Fruit fly (Drosophila melanogaster) whole organism, embryonic: ENCODE measurements around the gene CaBP1.
A peak's percentile ranks its signal among the peaks of the same experiment; 100 is the strongest.

Source experiments
- BEAF-32 ChIP-seq: fragments of 200-800 bp; sonication (Bioruptor generic); optimal IDR thresholded peaks from 3 replicates; lab custom pipeline; 2017; ENCODE audit warnings: missing biosample characterization, missing genetic modification characterization, mild to moderate bottlenecking, moderate library complexity, missing genetic modification reagents
- CG10979 ChIP-seq: fragments of 200-800 bp; sonication (Bioruptor generic); optimal IDR thresholded peaks from 2 replicates; lab custom pipeline; 2018; ENCODE audit warnings: missing biosample characterization, mild to moderate bottlenecking, missing genetic modification characterization, moderate library complexity
- CG15479 ChIP-seq: fragments of 200-800 bp; sonication (Bioruptor generic); optimal IDR thresholded peaks from 3 replicates; lab custom pipeline; 2019; ENCODE audit warnings: missing biosample characterization, mild to moderate bottlenecking, missing genetic modification characterization, moderate library complexity
- CG1603 ChIP-seq: fragments of 200-800 bp; sonication (Bioruptor generic); optimal IDR thresholded peaks from 2 replicates; lab custom pipeline; 2019; ENCODE audit warnings: missing biosample characterization, mild to moderate bottlenecking, missing genetic modification characterization, moderate library complexity
- CG17359 ChIP-seq: fragments of 200-800 bp; sonication (Bioruptor generic); optimal IDR thresholded peaks from 3 replicates; lab custom pipeline; 2018; ENCODE audit warnings: missing biosample characterization, mild to moderate bottlenecking, missing genetic modification characterization, moderate library complexity
- CG17385 ChIP-seq: fragments of 200-800 bp; sonication (Bioruptor generic); optimal IDR thresholded peaks from 3 replicates; lab custom pipeline; 2018; ENCODE audit warnings: missing biosample characterization, mild to moderate bottlenecking, missing genetic modification characterization
- CG18262 ChIP-seq: fragments of 200-800 bp; optimal IDR thresholded peaks from 3 replicates; lab custom pipeline; 2019; ENCODE audit warnings: missing biosample characterization, mild to moderate bottlenecking, missing genetic modification characterization, moderate library complexity
- CG2678 ChIP-seq: fragments of 200-800 bp; sonication (Bioruptor generic); optimal IDR thresholded peaks from 3 replicates; lab custom pipeline; 2019; ENCODE audit warnings: missing biosample characterization, mild to moderate bottlenecking, missing genetic modification characterization, moderate library complexity
- CG32532 ChIP-seq: fragments of 200-800 bp; sonication (Bioruptor generic); IDR thresholded peaks from 2 replicates; pipeline ENCODE4 v1.3.6; 2022; ENCODE audit warnings: missing biosample characterization, missing genetic modification characterization
- CG32767 ChIP-seq: fragments of 200-800 bp; sonication (Bioruptor generic); IDR thresholded peaks from 2 replicates; pipeline ENCODE4 v1.3.6; 2022; ENCODE audit warnings: missing biosample characterization, missing genetic modification characterization
- CG4424 ChIP-seq: fragments of 200-800 bp; sonication (Bioruptor generic); optimal IDR thresholded peaks from 3 replicates; lab custom pipeline; 2016; ENCODE audit warnings: missing biosample characterization, missing genetic modification characterization
- CG7963 ChIP-seq: fragments of 200-800 bp; sonication (Bioruptor generic); IDR thresholded peaks from 3 replicates; pipeline ENCODE4 v1.3.6; 2022; ENCODE audit warnings: missing biosample characterization, missing genetic modification characterization; ENCODE audit not compliant: partially characterized antibody
- CG9727 ChIP-seq: fragments of 200-800 bp; sonication (Bioruptor generic); optimal IDR thresholded peaks from 3 replicates; lab custom pipeline; 2017; ENCODE audit warnings: missing biosample characterization, mild to moderate bottlenecking, missing genetic modification characterization
- D ChIP-seq, 2 experiments: fragments of 200-800 bp in 1 of 2; fragments of >200 bp in 1 of 2; sonication (Bioruptor generic) in 1 of 2; optimal IDR thresholded peaks; 2 replicates in 1 of 2; 3 replicates in 1 of 2; lab custom pipeline; 2017; ENCODE audit warnings: mild to moderate bottlenecking in 1 of 2, missing biosample characterization in 1 of 2, missing genetic modification characterization in 1 of 2, missing genetic modification reagents in 1 of 2
- MTF-1 ChIP-seq: fragments of 200-800 bp; sonication (Bioruptor generic); optimal IDR thresholded peaks from 2 replicates; lab custom pipeline; 2018; ENCODE audit warnings: missing biosample characterization, mild to moderate bottlenecking, missing genetic modification characterization, borderline replicate concordance
- Side ChIP-seq: fragments of 200-800 bp; sonication (Bioruptor generic); optimal IDR thresholded peaks from 2 replicates; lab custom pipeline; 2016; ENCODE audit warnings: missing biosample characterization, missing genetic modification characterization
- bsh ChIP-seq, 2 experiments: fragments of 200-800 bp; sonication (Bioruptor generic); optimal IDR thresholded peaks; 2 replicates each; lab custom pipeline; 2017 to 2018; ENCODE audit warnings: mild to moderate bottlenecking in 2 of 2, missing biosample characterization in 2 of 2, missing genetic modification characterization in 2 of 2, moderate library complexity in 1 of 2
- emc ChIP-seq: fragments of 200-800 bp; sonication (Bioruptor generic); optimal IDR thresholded peaks from 2 replicates; lab custom pipeline; 2016; ENCODE audit warnings: missing biosample characterization, missing genetic modification characterization
- esg ChIP-seq: fragments of 200-800 bp; sonication (Bioruptor generic); conservative IDR thresholded peaks from 2 replicates; pipeline ENCODE4 v1.3.6; 2022; ENCODE audit warnings: missing biosample characterization, missing genetic modification characterization
- eve ChIP-seq, 2 experiments: fragments of >200 bp; optimal IDR thresholded peaks; 2 replicates each; lab custom pipeline; 2017; ENCODE audit warnings: missing biosample characterization in 2 of 2, missing genetic modification characterization in 2 of 2
- gcm ChIP-seq: fragments of 200-800 bp; sonication (Bioruptor generic); optimal IDR thresholded peaks from 2 replicates; lab custom pipeline; 2019; ENCODE audit warnings: missing biosample characterization, mild to moderate bottlenecking, missing genetic modification characterization, moderate library complexity
- klu ChIP-seq: fragments of 200-800 bp; sonication (Bioruptor generic); IDR thresholded peaks from 2 replicates; pipeline ENCODE4 v1.3.6; 2022; ENCODE audit warnings: missing biosample characterization, missing genetic modification characterization
- nom ChIP-seq: fragments of 200-800 bp; sonication (Bioruptor generic); optimal IDR thresholded peaks from 2 replicates; lab custom pipeline; 2017; ENCODE audit warnings: missing biosample characterization, missing genetic modification characterization, mild to moderate bottlenecking, moderate library complexity, missing genetic modification reagents
- pan ChIP-seq, 4 experiments: fragments of >200 bp in 3 of 4; fragments of 200-800 bp in 1 of 4; sonication (Bioruptor generic) in 1 of 4; optimal IDR thresholded peaks in 3 of 4; IDR thresholded peaks in 1 of 4; 2 replicates each; pipeline versions ENCODE4 v1.3.6 to Lab custom; 2017 to 2022; ENCODE audit warnings: missing biosample characterization in 2 of 4, missing genetic modification characterization in 2 of 4, mixed read lengths in 1 of 4
- pum ChIP-seq: fragments of 200-800 bp; sonication (Bioruptor generic); optimal IDR thresholded peaks from 2 replicates; lab custom pipeline; 2016; ENCODE audit warnings: missing biosample characterization, missing genetic modification characterization
- rib ChIP-seq: fragments of 200-800 bp; sonication (Bioruptor generic); IDR thresholded peaks from 2 replicates; pipeline ENCODE4 v1.3.6; 2022; ENCODE audit warnings: missing biosample characterization, missing genetic modification characterization
- sim ChIP-seq: fragments of 200-800 bp; sonication (Bioruptor generic); IDR thresholded peaks from 2 replicates; pipeline ENCODE4 v1.3.6; 2022; ENCODE audit warnings: missing biosample characterization, missing genetic modification characterization
- sqz ChIP-seq: fragments of 200-800 bp; sonication (Bioruptor generic); optimal IDR thresholded peaks from 3 replicates; lab custom pipeline; 2018; ENCODE audit warnings: missing biosample characterization, mild to moderate bottlenecking, missing genetic modification characterization
- tap ChIP-seq: fragments of 200-800 bp; optimal IDR thresholded peaks from 3 replicates; lab custom pipeline; 2019; ENCODE audit warnings: missing biosample characterization, mild to moderate bottlenecking, missing genetic modification characterization, moderate library complexity
- tio ChIP-seq: fragments of 200-800 bp; sonication (Bioruptor generic); optimal IDR thresholded peaks from 2 replicates; lab custom pipeline; 2017; ENCODE audit warnings: missing biosample characterization, missing genetic modification characterization, inconsistent platforms
- tll ChIP-seq, 2 experiments: fragments of 200-800 bp in 1 of 2; fragments of >200 bp in 1 of 2; sonication (Bioruptor generic) in 1 of 2; optimal IDR thresholded peaks; 2 replicates each; lab custom pipeline; 2017 to 2019; ENCODE audit warnings: missing biosample characterization in 2 of 2, missing genetic modification characterization in 2 of 2, mild to moderate bottlenecking in 1 of 2, moderate library complexity in 1 of 2
- unpg ChIP-seq: fragments of 200-800 bp; sonication (Bioruptor generic); optimal IDR thresholded peaks from 3 replicates; lab custom pipeline; 2018; ENCODE audit warnings: missing biosample characterization, mild to moderate bottlenecking, missing genetic modification characterization, moderate library complexity
- usp ChIP-seq: fragments of >200 bp; optimal IDR thresholded peaks from 2 replicates; lab custom pipeline; 2017; ENCODE audit warnings: missing biosample characterization, missing genetic modification characterization
- zen ChIP-seq: fragments of 200-800 bp; sonication (Bioruptor generic); optimal IDR thresholded peaks from 3 replicates; lab custom pipeline; 2018; ENCODE audit warnings: missing biosample characterization, mild to moderate bottlenecking, missing genetic modification characterization, moderate library complexity

CaBP1 gene

DNA sequence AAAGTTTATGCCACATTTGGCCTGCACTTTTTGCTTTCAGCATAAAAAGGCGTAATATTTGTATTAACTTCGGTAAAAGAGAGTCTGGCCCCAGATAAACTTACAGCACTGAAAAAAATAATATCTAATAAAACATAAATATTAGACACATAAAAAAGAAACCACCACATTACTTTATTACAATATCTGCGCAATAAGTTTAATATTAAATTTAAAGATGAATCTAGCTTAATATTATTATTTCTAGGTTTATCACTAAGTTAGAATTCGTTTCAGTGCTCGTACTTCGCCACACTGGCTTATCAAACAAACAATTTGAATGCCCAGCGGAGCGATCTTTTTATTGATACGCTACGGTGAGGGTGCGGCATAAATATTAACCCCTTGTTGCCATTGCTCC lies 1.3 kb upstream of the CaBP1 start (continued):
- TF ChIP-seq CG10979 (tag; lab: Kevin White, UChicago) (peak; percentile 42), bsh (GFP tag; optimal IDR thresholded peaks at IDR 0.05; lab: Kevin White, UChicago) (peak in 1 of 2 experiments; percentile 63), CG32532 (GFP tag; lab: Robert Waterston, UW) (peak; percentile 21; the same call in 1 of the 2 replicates), BEAF-32 (no peak), CG18262 (tag; lab: Kevin White, UChicago) (peak; percentile 56), esg (peak; percentile 31), CG17359 (peak; percentile 47), sqz (GFP tag; lab: Kevin White, UChicago) (peak; percentile 37), tap (tag; lab: Kevin White, UChicago) (peak; percentile 9), tio (GFP tag; lab: Kevin White, UChicago) (peak; percentile 13), CG17385 (peak; percentile 5), unpg (GFP tag; lab: Kevin White, UChicago) (peak; percentile 49), CG4424 (GFP tag; lab: Kevin White, UChicago) (peak; percentile 10), CG2678 (peak; percentile 60), pan (optimal IDR thresholded peaks at IDR 0.05; lab: Kevin White, UChicago) (no peak), pan (GFP tag; optimal IDR thresholded peaks at IDR 0.05 in 1 of 2, IDR thresholded peaks at IDR 0.05 in 1 of 2) (peak in 1 of 2 experiments; percentile 31), CG9727 (peak; percentile 15), CG32767 (GFP tag; lab: Robert Waterston, UW) (0 out of 2 replicates have a peak, but pooled peaks have one; percentile 21)

DNA sequence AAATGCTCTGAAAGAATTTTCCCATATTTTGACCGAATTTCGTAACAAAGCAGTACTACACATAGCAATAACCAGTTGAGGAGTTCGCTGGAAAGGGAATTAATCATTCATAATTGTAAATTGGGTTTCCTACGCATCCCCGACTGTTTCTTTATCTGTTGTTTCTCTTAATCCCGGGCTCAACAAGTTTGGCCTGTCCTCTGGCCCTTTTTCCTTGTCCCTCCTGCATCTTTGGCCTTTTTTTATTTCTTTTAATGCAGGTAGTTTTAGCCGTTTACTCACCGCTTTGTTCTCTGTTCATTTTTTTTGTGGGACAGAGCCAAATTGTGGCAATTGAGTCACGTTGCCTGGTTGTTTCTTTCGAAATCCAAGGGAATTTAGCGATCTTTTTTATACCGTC lies 2.8 kb downstream of the CaBP1 start:
- TF ChIP-seq sim (GFP tag; lab: Robert Waterston, UW) = no peak
- no peak for TF ChIP-seq emc (GFP tag; lab: Kevin White, UChicago)
- TF ChIP-seq Side (GFP tag; lab: Kevin White, UChicago) = no peak
- TF ChIP-seq gcm (GFP tag; lab: Kevin White, UChicago) = no peak
- TF ChIP-seq usp (GFP tag; lab: Kevin White, UChicago) = no peak
- TF ChIP-seq rib (GFP tag; lab: Robert Waterston, UW) = 0 out of 2 replicates have a peak, but pooled peaks have one; percentile 13
- TF ChIP-seq eve (GFP tag; optimal IDR thresholded peaks at IDR 0.05; lab: Kevin White, UChicago) = peak in 1 of 2 experiments; percentile 63
- no peak for TF ChIP-seq pum (GFP tag; lab: Kevin White, UChicago)
- TF ChIP-seq tll (GFP tag; optimal IDR thresholded peaks at IDR 0.05; lab: Kevin White, UChicago) = peak in 1 of 2 experiments; percentile 32
- TF ChIP-seq CG15479 (GFP tag; lab: Kevin White, UChicago) = peak; percentile 25
- TF ChIP-seq CG7963 (GFP tag; lab: Robert Waterston, UW) = no peak
- no peak for TF ChIP-seq CG1603 (tag; lab: Kevin White, UChicago)
- TF ChIP-seq BEAF-32 = no peak
- no peak for TF ChIP-seq MTF-1
- peak; percentile 17 for TF ChIP-seq nom (GFP tag; lab: Kevin White, UChicago)
- TF ChIP-seq D (optimal IDR thresholded peaks at IDR 0.05; lab: Kevin White, UChicago) = no peak
- no peak for TF ChIP-seq D (GFP tag; optimal IDR thresholded peaks at IDR 0.05; lab: Kevin White, UChicago)
- TF ChIP-seq zen (tag; lab: Kevin White, UChicago) = peak; percentile 17
- no peak for TF ChIP-seq klu (GFP tag; lab: Robert Waterston, UW)
